Worm (Caenorhabditis elegans) whole organism, young adult: ENCODE measurements around the gene srx-111.

ENCODE experiments used
- F37B4.10 ChIP-seq: fragments of 200-800 bp; sonication (Bioruptor generic); IDR thresholded peaks from 2 replicates; pipeline ENCODE4 v1.3.6; 2022; ENCODE audit warnings: missing genetic modification characterization, missing compliant biosample characterization
- ama-1 ChIP-seq, 3 experiments: fragments of 150-350 bp in 1 of 3; sonication (generic microtip) in 2 of 3; optimal IDR thresholded peaks; 2 replicates each; lab custom pipeline; 2014 to 2018; ENCODE audit warnings: missing biosample characterization in 2 of 3, missing genetic modification characterization in 2 of 3, missing genetic modification reagents in 2 of 3

ce11 chrII:3721016-3721415, 36.6 kb upstream of the srx-111 start, which contains the start of gene C46E10.3:
- TF ChIP-seq F37B4.10 (GFP tag; lab: Robert Waterston, UW) (no peak), ama-1 (optimal IDR thresholded peaks at IDR 0.05; lab: Kevin White, UChicago) (no peak), ama-1 (GFP tag; optimal IDR thresholded peaks at IDR 0.05; lab: Kevin White, UChicago) (no peak)
